Worm (Caenorhabditis elegans) whole organism, L3 larva: Measurements from ENCODE around the gene rig-1.

Experiments
- R02D3.7 ChIP-seq: fragments of 150-350 bp; optimal IDR thresholded peaks from 2 replicates; lab custom pipeline; 2014; ENCODE audit warnings: missing biosample characterization, missing genetic modification characterization
- ZK546.5 ChIP-seq: sonication (generic microtip); optimal IDR thresholded peaks from 2 replicates; lab custom pipeline; 2017; ENCODE audit warnings: missing biosample characterization, missing genetic modification characterization
- aly-2 ChIP-seq: fragments of 150-350 bp; optimal IDR thresholded peaks from 2 replicates; lab custom pipeline; 2014; ENCODE audit warnings: missing biosample characterization, missing genetic modification characterization
- ceh-28 ChIP-seq: fragments of 150-350 bp; optimal IDR thresholded peaks from 2 replicates; lab custom pipeline; 2014; ENCODE audit warnings: missing biosample characterization, missing genetic modification reagents, missing genetic modification characterization
- ceh-82 ChIP-seq: fragments of 150-350 bp; optimal IDR thresholded peaks from 2 replicates; lab custom pipeline; 2014; ENCODE audit warnings: missing biosample characterization, missing genetic modification characterization
- ceh-9 ChIP-seq: sonication (generic microtip); optimal IDR thresholded peaks from 2 replicates; lab custom pipeline; 2018; ENCODE audit warnings: missing biosample characterization, missing genetic modification characterization
- egl-27 ChIP-seq: sonication (generic microtip); optimal IDR thresholded peaks from 4 replicates; lab custom pipeline; 2017; ENCODE audit warnings: missing biosample characterization, missing genetic modification reagents, missing genetic modification characterization
- egl-5 ChIP-seq: fragments of 150-350 bp; optimal IDR thresholded peaks from 2 replicates; lab custom pipeline; 2017; ENCODE audit warnings: missing biosample characterization, missing genetic modification reagents, missing genetic modification characterization, inconsistent platforms
- elt-2 ChIP-seq: sonication (generic microtip); optimal IDR thresholded peaks from 2 replicates; lab custom pipeline; 2016; ENCODE audit warnings: missing genetic modification reagents, mild to moderate bottlenecking, missing genetic modification characterization, missing compliant biosample characterization
- elt-3 ChIP-seq, 3 experiments: fragments of 150-350 bp in 1 of 3; sonication (generic microtip) in 2 of 3; optimal IDR thresholded peaks; 2 replicates in 2 of 3; 4 replicates in 1 of 3; lab custom pipeline; 2014 to 2017; ENCODE audit warnings: missing biosample characterization in 3 of 3, missing genetic modification characterization in 3 of 3
- fkh-10 ChIP-seq: sonication (generic microtip); optimal IDR thresholded peaks from 2 replicates; lab custom pipeline; 2017; ENCODE audit warnings: missing biosample characterization, missing genetic modification reagents, missing genetic modification characterization
- fkh-2 ChIP-seq: fragments of 150-350 bp; optimal IDR thresholded peaks from 2 replicates; lab custom pipeline; 2014; ENCODE audit warnings: missing biosample characterization, missing genetic modification reagents, missing genetic modification characterization
- fos-1 ChIP-seq: fragments of 150-350 bp; optimal IDR thresholded peaks from 2 replicates; lab custom pipeline; 2014; ENCODE audit warnings: missing biosample characterization, missing genetic modification characterization
- hmg-11 ChIP-seq: sonication (generic microtip); optimal IDR thresholded peaks from 2 replicates; lab custom pipeline; 2016; ENCODE audit warnings: missing genetic modification characterization, missing compliant biosample characterization
- jun-1 ChIP-seq: fragments of 150-350 bp; optimal IDR thresholded peaks from 2 replicates; lab custom pipeline; 2014; ENCODE audit warnings: missing biosample characterization, missing genetic modification reagents, missing genetic modification characterization
- lin-15B ChIP-seq: fragments of 150-350 bp; optimal IDR thresholded peaks from 2 replicates; lab custom pipeline; 2014; ENCODE audit warnings: missing biosample characterization, missing genetic modification characterization
- lin-39 ChIP-seq: fragments of 150-350 bp; optimal IDR thresholded peaks from 2 replicates; lab custom pipeline; 2018; ENCODE audit warnings: missing biosample characterization, missing genetic modification reagents, missing genetic modification characterization
- lsy-12 ChIP-seq: sonication (generic microtip); optimal IDR thresholded peaks from 2 replicates; lab custom pipeline; 2016; ENCODE audit warnings: mild to moderate bottlenecking, missing genetic modification characterization, missing compliant biosample characterization
- mdl-1 ChIP-seq: fragments of 150-350 bp; optimal IDR thresholded peaks from 2 replicates; lab custom pipeline; 2014; ENCODE audit warnings: missing biosample characterization, missing genetic modification characterization
- mml-1 ChIP-seq: fragments of 150-350 bp; sonication (generic microtip); optimal IDR thresholded peaks from 3 replicates; lab custom pipeline; 2014; ENCODE audit warnings: missing biosample characterization, missing genetic modification characterization
- nfya-1 ChIP-seq: sonication (generic microtip); optimal IDR thresholded peaks from 2 replicates; lab custom pipeline; 2017; ENCODE audit warnings: missing genetic modification characterization, mild to moderate bottlenecking, missing compliant biosample characterization, antibody characterized with exemption, moderate library complexity; ENCODE audit not compliant: insufficient read depth
- nhr-12 ChIP-seq: fragments of 150-350 bp; optimal IDR thresholded peaks from 2 replicates; lab custom pipeline; 2014; ENCODE audit warnings: missing biosample characterization, missing genetic modification characterization
- nhr-23 ChIP-seq: fragments of 150-350 bp; optimal IDR thresholded peaks from 2 replicates; lab custom pipeline; 2014; ENCODE audit warnings: missing biosample characterization, missing genetic modification reagents, missing genetic modification characterization
- nhr-237 ChIP-seq: fragments of 150-350 bp; optimal IDR thresholded peaks from 2 replicates; lab custom pipeline; 2014; ENCODE audit warnings: missing biosample characterization, missing genetic modification characterization
- nhr-43 ChIP-seq: sonication (generic microtip); optimal IDR thresholded peaks from 2 replicates; lab custom pipeline; 2016; ENCODE audit warnings: mild to moderate bottlenecking, missing genetic modification characterization, missing compliant biosample characterization; ENCODE audit not compliant: poor library complexity, severe bottlenecking
- nhr-67 ChIP-seq: fragments of 150-350 bp; optimal IDR thresholded peaks from 2 replicates; lab custom pipeline; 2014; ENCODE audit warnings: missing biosample characterization, missing genetic modification characterization
- nhr-76 ChIP-seq: fragments of 150-350 bp; sonication (generic microtip); optimal IDR thresholded peaks from 5 replicates; lab custom pipeline; 2014; ENCODE audit warnings: missing biosample characterization, missing genetic modification characterization
- nhr-77 ChIP-seq: fragments of 150-350 bp; optimal IDR thresholded peaks from 2 replicates; lab custom pipeline; 2014; ENCODE audit warnings: missing biosample characterization, missing genetic modification characterization
- pha-4 ChIP-seq: fragments of 150-350 bp; optimal IDR thresholded peaks from 2 replicates; lab custom pipeline; 2014; ENCODE audit warnings: missing biosample characterization, missing genetic modification reagents, missing genetic modification characterization
- pqm-1 ChIP-seq: fragments of 150-350 bp; optimal IDR thresholded peaks from 2 replicates; lab custom pipeline; 2017; ENCODE audit warnings: missing biosample characterization, missing genetic modification characterization, inconsistent platforms
- sea-2 ChIP-seq: fragments of 150-350 bp; sonication (generic microtip); optimal IDR thresholded peaks from 4 replicates; lab custom pipeline; 2014; ENCODE audit warnings: missing biosample characterization, missing genetic modification reagents, missing genetic modification characterization
- skn-1 ChIP-seq: fragments of 150-350 bp; optimal IDR thresholded peaks from 2 replicates; lab custom pipeline; 2014; ENCODE audit warnings: missing biosample characterization, missing genetic modification characterization
- snpc-4 ChIP-seq: fragments of 150-350 bp; optimal IDR thresholded peaks from 2 replicates; lab custom pipeline; 2014; ENCODE audit warnings: missing biosample characterization, missing genetic modification characterization
- unc-39 ChIP-seq: sonication (generic microtip); optimal IDR thresholded peaks from 4 replicates; lab custom pipeline; 2017; ENCODE audit warnings: missing biosample characterization, missing genetic modification characterization
- unc-62 ChIP-seq: fragments of 150-350 bp; sonication (generic microtip); optimal IDR thresholded peaks from 4 replicates; lab custom pipeline; 2014; ENCODE audit warnings: missing biosample characterization, missing genetic modification reagents, missing genetic modification characterization
- zag-1 ChIP-seq: fragments of 150-350 bp; optimal IDR thresholded peaks from 2 replicates; lab custom pipeline; 2014; ENCODE audit warnings: missing biosample characterization, missing genetic modification characterization
- ztf-11 ChIP-seq: fragments of 150-350 bp; optimal IDR thresholded peaks from 2 replicates; lab custom pipeline; 2014; ENCODE audit warnings: missing biosample characterization, missing genetic modification characterization
- ztf-4 ChIP-seq: fragments of 150-350 bp; optimal IDR thresholded peaks from 2 replicates; lab custom pipeline; 2014; ENCODE audit warnings: missing biosample characterization, missing genetic modification characterization

The rig-1 gene

DNA sequence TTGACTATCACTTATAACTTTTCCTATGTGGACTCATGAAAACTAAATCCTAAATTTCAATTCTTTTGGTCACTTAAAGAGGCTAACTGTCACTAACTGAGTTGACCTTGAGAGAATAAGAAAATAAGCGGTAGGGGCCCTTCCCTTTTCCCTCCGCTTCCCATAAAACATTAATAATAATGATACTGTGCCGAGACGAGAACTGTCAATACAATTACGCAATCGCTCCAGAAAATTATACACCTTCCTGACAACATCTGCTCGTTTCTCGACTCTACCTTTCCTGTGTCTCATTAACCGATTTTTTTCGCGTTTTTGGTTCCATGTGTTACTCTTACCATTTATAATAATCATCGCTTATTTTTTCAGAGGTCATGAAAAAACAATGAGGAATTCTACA, 490 bp downstream of the rig-1 start:
- TF ChIP-seq ceh-28 (tag; lab: Kevin White, UChicago) (no peak), mdl-1 (no peak), elt-3 (tag; optimal IDR thresholded peaks at IDR 0.05; lab: Kevin White, UChicago) (no peak), mml-1 (no peak), lin-39 (tag; lab: Kevin White, UChicago) (no peak), zag-1 (tag; lab: Kevin White, UChicago) (no peak), nhr-23 (tag; lab: Kevin White, UChicago) (no peak), sea-2 (no peak), fos-1 (no peak), nhr-12 (tag; lab: Kevin White, UChicago) (no peak), nhr-67 (tag; lab: Kevin White, UChicago) (no peak), nfya-1 (tag; lab: Kevin White, UChicago) (no peak)

DNA sequence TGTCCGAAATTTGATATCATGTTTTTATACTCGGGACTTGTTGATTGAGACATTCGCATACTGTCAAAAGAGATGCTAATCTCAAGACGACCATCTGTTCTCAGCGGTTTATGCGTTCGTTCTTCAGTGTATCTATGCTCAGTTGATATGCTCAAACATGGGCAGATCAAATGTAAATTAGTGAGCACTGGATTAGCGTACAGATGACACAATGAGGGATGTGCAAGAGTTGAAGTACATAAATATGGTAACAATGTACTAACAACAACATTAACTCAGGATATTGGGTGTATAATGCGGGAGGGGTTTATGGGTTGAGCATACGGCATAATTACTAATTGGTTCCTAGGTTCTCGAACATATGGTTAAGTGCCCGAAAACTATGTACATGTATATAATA, 2.0 kb downstream of the rig-1 start:
- TF ChIP-seq ZK546.5 (tag; lab: Kevin White, UChicago) (no peak), ceh-82 (no peak), fos-1 (no peak), nhr-76 (tag; lab: Kevin White, UChicago) (no peak), lsy-12 (no peak), nfya-1 (tag; lab: Kevin White, UChicago) (no peak), sea-2 (no peak), nhr-43 (no peak)

DNA sequence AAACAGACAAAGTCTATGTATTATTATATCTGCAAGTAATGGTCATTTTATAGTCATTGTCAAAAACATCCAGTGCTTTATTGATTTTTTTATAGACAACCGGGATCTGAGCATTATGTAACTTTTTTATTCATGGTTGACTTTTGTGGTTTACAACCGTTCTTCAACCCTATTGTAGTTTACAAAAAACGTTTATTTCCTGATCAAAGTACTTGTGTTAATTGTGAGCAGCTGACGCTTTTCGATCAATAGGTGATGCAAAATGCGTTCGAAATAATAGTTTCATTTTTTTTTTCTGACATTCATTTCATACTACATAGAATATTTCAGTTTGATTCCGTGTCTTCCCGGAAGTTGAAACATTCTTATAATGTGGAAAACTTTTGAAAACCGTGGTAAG, 12.3 kb downstream of the rig-1 start, which contains the start of the genes K09E2.2 and K09E2.3:
Gene K09E2.2, plus strand, starts transcription at position 301 of the 400 bp plus-strand sequence.
Gene K09E2.3, plus strand, starts transcription at position 325 of the 400 bp plus-strand sequence.
- no peak for TF ChIP-seq pha-4 (tag; lab: Kevin White, UChicago)
- TF ChIP-seq mdl-1, result no peak
- no peak for TF ChIP-seq R02D3.7 (tag; lab: Kevin White, UChicago)
- TF ChIP-seq lin-15B (tag; lab: Kevin White, UChicago), result no peak
- no peak for TF ChIP-seq skn-1
- TF ChIP-seq fkh-10, result no peak
- TF ChIP-seq ceh-9 (tag; lab: Kevin White, UChicago), result no peak
- TF ChIP-seq aly-2 (tag; lab: Kevin White, UChicago), result no peak
- no peak for TF ChIP-seq ZK546.5 (tag; lab: Kevin White, UChicago)
- TF ChIP-seq egl-5 (tag; lab: Kevin White, UChicago), result no peak
- no peak for TF ChIP-seq nhr-76 (tag; lab: Kevin White, UChicago)
- no peak for TF ChIP-seq hmg-11 (tag; lab: Kevin White, UChicago)
- no peak for TF ChIP-seq unc-62 (GFP tag; lab: Kevin White, UChicago)
- TF ChIP-seq ztf-4, result no peak
- TF ChIP-seq sea-2, result no peak

DNA sequence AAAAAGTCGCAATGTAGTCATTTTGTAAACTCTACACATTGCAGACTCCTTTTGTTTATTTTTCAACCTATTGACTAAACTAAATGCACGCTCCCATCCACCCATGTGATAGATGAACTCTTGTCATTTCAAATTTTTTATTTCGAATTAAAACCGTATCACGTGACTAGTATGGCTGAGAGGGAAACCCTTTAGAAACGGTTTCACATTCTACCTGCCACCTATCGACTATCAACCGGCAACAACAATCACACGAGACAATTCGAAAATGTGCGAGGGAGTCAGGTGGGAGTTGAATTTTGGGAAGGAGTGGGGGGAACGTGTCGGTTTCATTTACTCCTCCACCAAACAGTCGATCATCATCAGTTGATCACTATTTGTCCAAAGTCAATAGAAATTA, 14.1 kb downstream of the rig-1 start:
- TF ChIP-seq fkh-2 (no peak), nhr-77 (tag; lab: Kevin White, UChicago) (no peak), mdl-1 (peak; percentile 44), pqm-1 (tag; lab: Kevin White, UChicago) (peak; percentile 81), nhr-43 (peak; percentile 14), nhr-12 (tag; lab: Kevin White, UChicago) (no peak), jun-1 (tag; lab: Kevin White, UChicago) (peak; percentile 2), lin-39 (tag; lab: Kevin White, UChicago) (no peak), elt-2 (tag; lab: Kevin White, UChicago) (peak; percentile 81), pha-4 (tag; lab: Kevin White, UChicago) (peak; percentile 79), zag-1 (tag; lab: Kevin White, UChicago) (no peak)

DNA sequence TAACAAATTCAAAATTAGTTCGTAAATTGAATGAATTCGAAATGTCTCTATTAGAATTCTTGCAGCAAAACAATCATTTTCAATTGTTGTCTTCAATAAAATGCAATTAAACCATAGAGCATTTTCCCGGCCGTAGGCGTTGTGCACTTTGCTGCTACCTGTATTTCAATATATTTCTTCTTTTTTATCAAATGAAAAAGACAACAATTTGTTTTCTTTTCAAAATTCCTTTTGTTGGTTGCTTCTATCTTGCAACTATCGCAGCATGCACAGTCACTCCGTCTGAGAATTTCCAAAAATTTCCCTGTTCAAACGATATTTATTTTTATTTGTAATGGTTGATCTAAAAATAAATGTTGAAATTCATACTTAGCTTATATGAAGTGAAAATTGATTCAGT, 14.7 kb downstream of the rig-1 start:
- no peak for TF ChIP-seq lsy-12
- TF ChIP-seq egl-5 (tag; lab: Kevin White, UChicago), result no peak
- no peak for TF ChIP-seq ceh-82
- TF ChIP-seq egl-27 (tag; lab: Kevin White, UChicago), result no peak
- TF ChIP-seq lin-15B (tag; lab: Kevin White, UChicago), result no peak
- TF ChIP-seq sea-2, result no peak
- no peak for TF ChIP-seq ztf-11 (tag; lab: Kevin White, UChicago)
- TF ChIP-seq snpc-4, result no peak
- no peak for TF ChIP-seq nhr-43
- no peak for TF ChIP-seq nhr-77 (tag; lab: Kevin White, UChicago)
- TF ChIP-seq mdl-1, result no peak
- no peak for TF ChIP-seq nhr-237 (tag; lab: Kevin White, UChicago)
- TF ChIP-seq mml-1, result no peak
- TF ChIP-seq nhr-67 (tag; lab: Kevin White, UChicago), result no peak
- no peak for TF ChIP-seq unc-39 (tag; lab: Kevin White, UChicago)
- TF ChIP-seq nhr-76 (tag; lab: Kevin White, UChicago), result no peak
- no peak for TF ChIP-seq ztf-4
- TF ChIP-seq, all 47 proteins: peak for 0
